Worm (Caenorhabditis elegans) whole organism, late embryonic: Measurements from ENCODE around the gene orc-1.

Source experiments
- C38D4.7 ChIP-seq: fragments of 200-800 bp; sonication (Bioruptor generic); optimal IDR thresholded peaks from 2 replicates; lab custom pipeline; 2018; ENCODE audit warnings: mild to moderate bottlenecking, missing genetic modification characterization, moderate library complexity, missing compliant biosample characterization
- F13H6.1 ChIP-seq: sonication (generic microtip); optimal IDR thresholded peaks from 2 replicates; lab custom pipeline; 2016; ENCODE audit warnings: missing genetic modification characterization, missing compliant biosample characterization
- K02D7.2 ChIP-seq: sonication (generic microtip); optimal IDR thresholded peaks from 2 replicates; lab custom pipeline; 2017; ENCODE audit warnings: mild to moderate bottlenecking, missing genetic modification characterization, missing compliant biosample characterization
- K09A11.1 ChIP-seq: sonication (generic microtip); optimal IDR thresholded peaks from 2 replicates; lab custom pipeline; 2017; ENCODE audit warnings: antibody characterized with exemption, mild to moderate bottlenecking, missing genetic modification characterization, missing compliant biosample characterization; ENCODE audit not compliant: insufficient read depth
- T23F11.4 ChIP-seq: fragments of 200-800 bp; sonication (Bioruptor generic); optimal IDR thresholded peaks from 2 replicates; lab custom pipeline; 2018; ENCODE audit warnings: mild to moderate bottlenecking, missing genetic modification characterization, missing compliant biosample characterization
- Y22D7AL.16 ChIP-seq: sonication (generic microtip); optimal IDR thresholded peaks from 2 replicates; lab custom pipeline; 2016; ENCODE audit warnings: missing genetic modification characterization, missing compliant biosample characterization
- ahr-1 ChIP-seq: sonication (generic microtip); optimal IDR thresholded peaks from 2 replicates; lab custom pipeline; 2016; ENCODE audit warnings: missing genetic modification characterization, missing compliant biosample characterization
- ama-1 ChIP-seq: fragments of 150-350 bp; optimal IDR thresholded peaks from 2 replicates; lab custom pipeline; 2014
- ceh-14 ChIP-seq: sonication (generic microtip); optimal IDR thresholded peaks from 2 replicates; lab custom pipeline; 2016; ENCODE audit warnings: missing genotype, missing genetic modification characterization, missing compliant biosample characterization
- ceh-18 ChIP-seq: sonication (generic microtip); optimal IDR thresholded peaks from 2 replicates; lab custom pipeline; 2016; ENCODE audit warnings: missing genetic modification characterization, missing compliant biosample characterization
- ceh-2 ChIP-seq: sonication (generic microtip); optimal IDR thresholded peaks from 2 replicates; lab custom pipeline; 2016; ENCODE audit warnings: missing genotype, missing genetic modification characterization, missing compliant biosample characterization
- ceh-24 ChIP-seq: sonication (generic microtip); optimal IDR thresholded peaks from 2 replicates; lab custom pipeline; 2016; ENCODE audit warnings: mild to moderate bottlenecking, missing genetic modification characterization, missing compliant biosample characterization
- ceh-30 ChIP-seq: fragments of 150-350 bp; optimal IDR thresholded peaks from 2 replicates; lab custom pipeline; 2014; ENCODE audit warnings: missing biosample characterization, missing genetic modification characterization
- ceh-34 ChIP-seq: sonication (generic microtip); optimal IDR thresholded peaks from 2 replicates; lab custom pipeline; 2016; ENCODE audit warnings: mild to moderate bottlenecking, missing genetic modification characterization, missing compliant biosample characterization
- ceh-45 ChIP-seq: fragments of 200-800 bp; sonication (Bioruptor generic); IDR thresholded peaks from 2 replicates; pipeline ENCODE4 v1.3.6; 2022; ENCODE audit warnings: missing genetic modification reagents, missing genetic modification characterization, missing compliant biosample characterization
- che-1 ChIP-seq: sonication (generic microtip); optimal IDR thresholded peaks from 2 replicates; lab custom pipeline; 2016; ENCODE audit warnings: mild to moderate bottlenecking, missing genetic modification characterization, missing compliant biosample characterization
- dmd-4 ChIP-seq: sonication (generic microtip); optimal IDR thresholded peaks from 2 replicates; lab custom pipeline; 2016; ENCODE audit warnings: borderline replicate concordance, missing genetic modification characterization, missing compliant biosample characterization
- dve-1 ChIP-seq: sonication (generic microtip); optimal IDR thresholded peaks from 2 replicates; lab custom pipeline; 2017; ENCODE audit warnings: antibody characterized with exemption, mild to moderate bottlenecking, missing genetic modification characterization, missing compliant biosample characterization
- eyg-1 ChIP-seq: sonication (generic microtip); optimal IDR thresholded peaks from 2 replicates; lab custom pipeline; 2016; ENCODE audit warnings: missing genotype, missing genetic modification characterization, missing compliant biosample characterization
- fkh-10 ChIP-seq: fragments of 150-350 bp; optimal IDR thresholded peaks from 2 replicates; lab custom pipeline; 2014; ENCODE audit warnings: missing biosample characterization, missing genetic modification reagents, missing genetic modification characterization
- fkh-6 ChIP-seq: sonication (generic microtip); optimal IDR thresholded peaks from 2 replicates; lab custom pipeline; 2016; ENCODE audit warnings: missing genetic modification characterization, missing compliant biosample characterization
- gmeb-2 ChIP-seq: sonication (generic microtip); optimal IDR thresholded peaks from 2 replicates; lab custom pipeline; 2016; ENCODE audit warnings: missing genetic modification characterization, inconsistent platforms, missing compliant biosample characterization
- hlh-13 ChIP-seq: fragments of 200-800 bp; sonication (Bioruptor generic); optimal IDR thresholded peaks from 2 replicates; lab custom pipeline; 2018; ENCODE audit warnings: mild to moderate bottlenecking, missing genetic modification characterization, missing compliant biosample characterization
- hlh-6 ChIP-seq: sonication (generic microtip); optimal IDR thresholded peaks from 2 replicates; lab custom pipeline; 2016; ENCODE audit warnings: missing genotype, missing genetic modification characterization, missing compliant biosample characterization
- lim-6 ChIP-seq: sonication (generic microtip); optimal IDR thresholded peaks from 2 replicates; lab custom pipeline; 2016; ENCODE audit warnings: missing genetic modification characterization, missing compliant biosample characterization
- nfya-1 ChIP-seq: sonication (generic microtip); optimal IDR thresholded peaks from 2 replicates; lab custom pipeline; 2017; ENCODE audit warnings: missing genetic modification characterization, mild to moderate bottlenecking, missing compliant biosample characterization, antibody characterized with exemption, moderate library complexity
- nhr-11 ChIP-seq: fragments of 150-350 bp; optimal IDR thresholded peaks from 2 replicates; lab custom pipeline; 2014; ENCODE audit warnings: missing biosample characterization, missing genetic modification characterization
- nhr-232 ChIP-seq: sonication (generic microtip); optimal IDR thresholded peaks from 2 replicates; lab custom pipeline; 2016; ENCODE audit warnings: missing genetic modification characterization, missing compliant biosample characterization
- npax-4 ChIP-seq: sonication (generic microtip); optimal IDR thresholded peaks from 2 replicates; lab custom pipeline; 2016; ENCODE audit warnings: missing genetic modification characterization, missing compliant biosample characterization
- odd-2 ChIP-seq: sonication (generic microtip); optimal IDR thresholded peaks from 2 replicates; lab custom pipeline; 2017; ENCODE audit warnings: antibody characterized with exemption, mild to moderate bottlenecking, missing genetic modification characterization, missing compliant biosample characterization
- pag-3 ChIP-seq: sonication (generic microtip); optimal IDR thresholded peaks from 2 replicates; lab custom pipeline; 2016; ENCODE audit warnings: missing compliant biosample characterization, missing genetic modification characterization, borderline replicate concordance
- pat-9 ChIP-seq: fragments of 200-800 bp; sonication (Bioruptor generic); optimal IDR thresholded peaks from 2 replicates; lab custom pipeline; 2018; ENCODE audit warnings: mild to moderate bottlenecking, missing genetic modification characterization, moderate library complexity, missing compliant biosample characterization
- pqm-1 ChIP-seq: sonication (generic microtip); optimal IDR thresholded peaks from 2 replicates; lab custom pipeline; 2016; ENCODE audit warnings: missing genetic modification characterization, missing compliant biosample characterization
- pros-1 ChIP-seq: fragments of 150-350 bp; optimal IDR thresholded peaks from 2 replicates; lab custom pipeline; 2014; ENCODE audit warnings: missing biosample characterization, missing genetic modification reagents, missing genetic modification characterization
- sdc-2 ChIP-seq: sonication (generic microtip); optimal IDR thresholded peaks from 2 replicates; lab custom pipeline; 2016; ENCODE audit warnings: missing genotype, missing genetic modification characterization, missing compliant biosample characterization
- syd-9 ChIP-seq: sonication (generic microtip); optimal IDR thresholded peaks from 2 replicates; lab custom pipeline; 2016; ENCODE audit warnings: mild to moderate bottlenecking, missing genetic modification characterization, moderate library complexity, missing compliant biosample characterization
- tbx-2 ChIP-seq: sonication (generic microtip); optimal IDR thresholded peaks from 2 replicates; lab custom pipeline; 2016; ENCODE audit warnings: missing genetic modification characterization, missing compliant biosample characterization
- tbx-7 ChIP-seq: sonication (generic microtip); optimal IDR thresholded peaks from 2 replicates; lab custom pipeline; 2016; ENCODE audit warnings: missing genotype, missing genetic modification characterization, missing compliant biosample characterization
- unc-3 ChIP-seq, 2 experiments: fragments of 200-800 bp in 1 of 2; sonication (Bioruptor generic) in 1 of 2; sonication (generic microtip) in 1 of 2; conservative IDR thresholded peaks in 1 of 2; optimal IDR thresholded peaks in 1 of 2; 2 replicates each; pipeline versions ENCODE4 v1.3.6 to Lab custom; 2016 to 2022; ENCODE audit warnings: missing compliant biosample characterization in 2 of 2, missing genetic modification characterization in 2 of 2, missing genetic modification reagents in 1 of 2
- unc-55 ChIP-seq: sonication (generic microtip); optimal IDR thresholded peaks from 2 replicates; lab custom pipeline; 2017; ENCODE audit warnings: missing biosample characterization, missing genetic modification reagents, missing genetic modification characterization
- unc-86 ChIP-seq: sonication (generic microtip); optimal IDR thresholded peaks from 2 replicates; lab custom pipeline; 2016; ENCODE audit warnings: missing genetic modification characterization, missing compliant biosample characterization
- zip-5 ChIP-seq: sonication (generic microtip); optimal IDR thresholded peaks from 2 replicates; lab custom pipeline; 2016; ENCODE audit warnings: missing genetic modification characterization, missing compliant biosample characterization
- ztf-16 ChIP-seq: sonication (generic microtip); optimal IDR thresholded peaks from 2 replicates; lab custom pipeline; 2017; ENCODE audit warnings: missing genetic modification characterization, missing compliant biosample characterization

Gene orc-1

ce11 chrIII:10631870-10632509 lies 10.9 kb upstream of the orc-1 start:
- TF ChIP-seq unc-86 (tag; lab: Kevin White, UChicago) = no peak
- no peak for TF ChIP-seq fkh-10 (GFP tag; lab: Kevin White, UChicago)
- TF ChIP-seq tbx-7 = no peak
- no peak for TF ChIP-seq ceh-18 (tag; lab: Kevin White, UChicago)
- TF ChIP-seq pqm-1 (tag; lab: Kevin White, UChicago) = no peak

ce11 chrIII:10632590-10633402 lies 10.1 kb upstream of the orc-1 start, which contains the start of gene Y39A1A.10:
TSS of gene Y39A1A.10 (plus strand) at chrIII:10632728.
- TF ChIP-seq K02D7.2 (tag; lab: Kevin White, UChicago) (no peak), gmeb-2 (no peak), tbx-2 (peak; percentile 0), fkh-10 (GFP tag; lab: Kevin White, UChicago) (no peak), nfya-1 (tag; lab: Kevin White, UChicago) (no peak), npax-4 (tag; lab: Kevin White, UChicago) (no peak), ceh-24 (tag; lab: Kevin White, UChicago) (no peak)

ce11 chrIII:10633403-10633674 lies 9.6 kb upstream of the orc-1 start, which contains the start of gene Y39A1A.9:
TSS of gene Y39A1A.9 (minus strand) at chrIII:10633501.
- TF ChIP-seq syd-9 (tag; lab: Kevin White, UChicago) (no peak), ama-1 (lab: Kevin White, UChicago) (no peak), T23F11.4 (GFP tag; lab: Kevin White, UChicago) (no peak), ahr-1 (tag; lab: Kevin White, UChicago) (no peak), pag-3 (tag; lab: Kevin White, UChicago) (no peak), dve-1 (no peak), pqm-1 (tag; lab: Kevin White, UChicago) (no peak), zip-5 (tag; lab: Kevin White, UChicago) (no peak), odd-2 (tag; lab: Kevin White, UChicago) (no peak), nhr-11 (tag; lab: Kevin White, UChicago) (no peak), C38D4.7 (no peak), ceh-34 (tag; lab: Kevin White, UChicago) (no peak), K09A11.1 (tag; lab: Kevin White, UChicago) (no peak), pat-9 (tag; lab: Kevin White, UChicago) (no peak), ceh-24 (tag; lab: Kevin White, UChicago) (no peak), tbx-7 (no peak), Y22D7AL.16 (tag; lab: Kevin White, UChicago) (no peak)

ce11 chrIII:10634034-10634433 lies 8.9 kb upstream of the orc-1 start:
- peak; percentile 85 for TF ChIP-seq F13H6.1
- no peak for TF ChIP-seq tbx-7
- peak; percentile 55 for TF ChIP-seq unc-55 (GFP tag; lab: Kevin White, UChicago)
- no peak for TF ChIP-seq ztf-16 (tag; lab: Kevin White, UChicago)
- peak; percentile 95 for TF ChIP-seq pros-1 (tag; lab: Kevin White, UChicago)
- no peak for TF ChIP-seq fkh-6 (tag; lab: Kevin White, UChicago)
- TF ChIP-seq pat-9 (tag; lab: Kevin White, UChicago) = no peak
- no peak for TF ChIP-seq nhr-11 (tag; lab: Kevin White, UChicago)
- no peak for TF ChIP-seq eyg-1 (tag; lab: Kevin White, UChicago)
- peak; percentile 52 for TF ChIP-seq dve-1
- TF ChIP-seq nhr-232 (tag; lab: Kevin White, UChicago) = no peak
- TF ChIP-seq sdc-2 = no peak
- TF ChIP-seq hlh-13 = no peak
- no peak for TF ChIP-seq ceh-45 (GFP tag; lab: Robert Waterston, UW)
- TF ChIP-seq lim-6 (tag; lab: Kevin White, UChicago) = peak; percentile 23
- no peak for TF ChIP-seq ahr-1 (tag; lab: Kevin White, UChicago)
- peak; percentile 70 for TF ChIP-seq ceh-14 (tag; lab: Kevin White, UChicago)
- TF ChIP-seq ceh-2 (tag; lab: Kevin White, UChicago) = peak; percentile 27
- peak; percentile 10; the same call in 1 of the 2 replicates for TF ChIP-seq unc-3 (GFP tag; conservative IDR thresholded peaks at IDR 0.05; lab: Robert Waterston, UW)
- no peak for TF ChIP-seq unc-3 (tag; optimal IDR thresholded peaks at IDR 0.05; lab: Kevin White, UChicago)
- TF ChIP-seq npax-4 (tag; lab: Kevin White, UChicago) = no peak
- TF ChIP-seq nfya-1 (tag; lab: Kevin White, UChicago) = peak; percentile 97
- no peak for TF ChIP-seq che-1 (tag; lab: Kevin White, UChicago)
- no peak for TF ChIP-seq ceh-30
- no peak for TF ChIP-seq Y22D7AL.16 (tag; lab: Kevin White, UChicago)
- TF ChIP-seq dmd-4 (tag; lab: Kevin White, UChicago) = no peak
- peak; percentile 15 for TF ChIP-seq gmeb-2
- no peak for TF ChIP-seq hlh-6 (tag; lab: Kevin White, UChicago)
